Fruit fly (Drosophila melanogaster) whole organism, embryonic: ENCODE data around the gene haf.

Source experiments
- Adf1 ChIP-seq: fragments of 200-800 bp; sonication (Bioruptor generic); IDR thresholded peaks from 2 replicates; pipeline ENCODE4 v1.3.6; 2022; ENCODE audit warnings: missing biosample characterization, missing genetic modification characterization
- Atf3 ChIP-seq: fragments of 200-800 bp; sonication (Bioruptor generic); optimal IDR thresholded peaks from 3 replicates; lab custom pipeline; 2016; ENCODE audit warnings: missing biosample characterization, missing genetic modification characterization
- B-H1 ChIP-seq: fragments of 200-800 bp; sonication (Bioruptor generic); IDR thresholded peaks from 3 replicates; pipeline ENCODE4 v1.3.6; 2022; ENCODE audit warnings: missing biosample characterization, missing genetic modification characterization
- BEAF-32 ChIP-seq: fragments of 200-800 bp; sonication (Bioruptor generic); optimal IDR thresholded peaks from 3 replicates; lab custom pipeline; 2017; ENCODE audit warnings: missing biosample characterization, missing genetic modification characterization, mild to moderate bottlenecking, moderate library complexity, missing genetic modification reagents
- CG10147 ChIP-seq: fragments of 200-800 bp; sonication (Bioruptor generic); optimal IDR thresholded peaks from 2 replicates; lab custom pipeline; 2019; ENCODE audit warnings: missing biosample characterization, mild to moderate bottlenecking, missing genetic modification characterization, moderate library complexity
- CG10274 ChIP-seq: fragments of 200-800 bp; sonication (Bioruptor generic); optimal IDR thresholded peaks from 3 replicates; lab custom pipeline; 2017; ENCODE audit warnings: missing biosample characterization, mild to moderate bottlenecking, missing genetic modification characterization
- CG11560 ChIP-seq: fragments of 200-800 bp; sonication (Bioruptor generic); IDR thresholded peaks from 3 replicates; pipeline ENCODE4 v1.3.6; 2022; ENCODE audit warnings: missing biosample characterization, missing genetic modification characterization
- CG11695 ChIP-seq: fragments of 200-800 bp; sonication (Bioruptor generic); IDR thresholded peaks from 3 replicates; pipeline ENCODE4 v1.3.6; 2022; ENCODE audit warnings: missing biosample characterization, missing genetic modification characterization
- CG1233 ChIP-seq: fragments of 200-800 bp; sonication (Bioruptor generic); optimal IDR thresholded peaks from 4 replicates; lab custom pipeline; 2018; ENCODE audit warnings: missing biosample characterization, mild to moderate bottlenecking, missing genetic modification characterization
- CG12659 ChIP-seq: fragments of 200-800 bp; sonication (Bioruptor generic); optimal IDR thresholded peaks from 3 replicates; lab custom pipeline; 2017; ENCODE audit warnings: mild to moderate bottlenecking, missing biosample characterization, missing genetic modification reagents, missing genetic modification characterization
- CG2199 ChIP-seq: fragments of 200-800 bp; sonication (Bioruptor generic); IDR thresholded peaks from 3 replicates; pipeline ENCODE4 v1.3.6; 2022; ENCODE audit warnings: missing biosample characterization, missing genetic modification characterization
- CG43689 ChIP-seq: fragments of 200-800 bp; sonication (Bioruptor generic); IDR thresholded peaks from 2 replicates; pipeline ENCODE4 v1.3.6; 2022; ENCODE audit warnings: missing biosample characterization, missing genetic modification characterization
- CG6791 ChIP-seq: fragments of 200-800 bp; sonication (Bioruptor generic); IDR thresholded peaks from 3 replicates; pipeline ENCODE4 v1.3.6; 2022; ENCODE audit warnings: missing biosample characterization, missing genetic modification characterization; ENCODE audit not compliant: partially characterized antibody
- CG7745 ChIP-seq: fragments of 200-800 bp; sonication (Bioruptor generic); optimal IDR thresholded peaks from 2 replicates; lab custom pipeline; 2018; ENCODE audit warnings: missing biosample characterization, mild to moderate bottlenecking, missing genetic modification characterization, moderate library complexity
- CG7987 ChIP-seq: fragments of 200-800 bp; sonication (Bioruptor generic); optimal IDR thresholded peaks from 2 replicates; lab custom pipeline; 2018; ENCODE audit warnings: missing biosample characterization, mild to moderate bottlenecking, missing genetic modification characterization, moderate library complexity
- CG8281 ChIP-seq: fragments of 200-800 bp; sonication (Bioruptor generic); optimal IDR thresholded peaks from 2 replicates; lab custom pipeline; 2018; ENCODE audit warnings: missing biosample characterization, mild to moderate bottlenecking, missing genetic modification characterization, moderate library complexity
- Chrac-16 ChIP-seq: fragments of 200-800 bp; sonication (Bioruptor generic); optimal IDR thresholded peaks from 3 replicates; lab custom pipeline; 2016; ENCODE audit warnings: missing biosample characterization, missing genetic modification characterization
- Ets65A ChIP-seq: fragments of 200-800 bp; sonication (Bioruptor generic); peaks from one replicate; lab custom pipeline; 2016; ENCODE audit warnings: missing biosample characterization, missing genetic modification characterization
- Ets97D ChIP-seq: fragments of 200-800 bp; sonication (Bioruptor generic); optimal IDR thresholded peaks from 3 replicates; lab custom pipeline; 2016; ENCODE audit warnings: missing biosample characterization, missing genetic modification characterization
- H15 ChIP-seq: fragments of 200-800 bp; sonication (Bioruptor generic); IDR thresholded peaks from 3 replicates; pipeline ENCODE4 v1.3.6; 2022; ENCODE audit warnings: missing biosample characterization, missing genetic modification characterization
- HLHmδ ChIP-seq: fragments of 200-800 bp; sonication (Bioruptor generic); optimal IDR thresholded peaks from 2 replicates; lab custom pipeline; 2018; ENCODE audit warnings: missing biosample characterization, mild to moderate bottlenecking, missing genetic modification characterization, moderate library complexity
- Hey ChIP-seq: fragments of 200-800 bp; sonication (Bioruptor generic); optimal IDR thresholded peaks from 3 replicates; lab custom pipeline; 2018; ENCODE audit warnings: missing biosample characterization, mild to moderate bottlenecking, missing genetic modification characterization
- Jarid2 ChIP-seq: fragments of 200-800 bp; sonication (Bioruptor generic); optimal IDR thresholded peaks from 3 replicates; lab custom pipeline; 2017; ENCODE audit warnings: mild to moderate bottlenecking, missing biosample characterization, missing genetic modification reagents, missing genetic modification characterization
- Med ChIP-seq: fragments of 200-800 bp; sonication (Bioruptor generic); peaks from one replicate; lab custom pipeline; 2016; ENCODE audit warnings: missing biosample characterization, missing genetic modification characterization, mild to moderate bottlenecking, inconsistent platforms, moderate library complexity
- NC2α ChIP-seq: fragments of 200-800 bp; sonication (Bioruptor generic); optimal IDR thresholded peaks from 2 replicates; lab custom pipeline; 2016; ENCODE audit warnings: missing biosample characterization, missing genetic modification characterization
- Oli ChIP-seq: fragments of 200-800 bp; sonication (Bioruptor generic); optimal IDR thresholded peaks from 2 replicates; lab custom pipeline; 2018; ENCODE audit warnings: missing biosample characterization, mild to moderate bottlenecking, missing genetic modification characterization, moderate library complexity
- Taf1 ChIP-seq: fragments of 200-800 bp; sonication (Bioruptor generic); IDR thresholded peaks from 2 replicates; pipeline ENCODE4 v1.3.6; 2022; ENCODE audit warnings: missing biosample characterization, missing genetic modification characterization
- Vsx1 ChIP-seq: fragments of 200-800 bp; sonication (Bioruptor generic); optimal IDR thresholded peaks from 2 replicates; lab custom pipeline; 2017; ENCODE audit warnings: missing biosample characterization, mild to moderate bottlenecking, missing genetic modification characterization, missing genetic modification reagents
- amos ChIP-seq: fragments of 200-800 bp; sonication (Bioruptor generic); IDR thresholded peaks from 2 replicates; pipeline ENCODE4 v1.3.6; 2022; ENCODE audit warnings: missing biosample characterization, missing genetic modification characterization; ENCODE audit not compliant: partially characterized antibody
- crp ChIP-seq, 2 experiments: fragments of 200-800 bp; sonication (Bioruptor generic); optimal IDR thresholded peaks; 2 replicates in 1 of 2; 3 replicates in 1 of 2; lab custom pipeline; 2017; ENCODE audit warnings: missing biosample characterization in 2 of 2, missing genetic modification characterization in 2 of 2, mild to moderate bottlenecking in 1 of 2, moderate library complexity in 1 of 2
- disco-r ChIP-seq: fragments of 200-800 bp; sonication (Bioruptor generic); optimal IDR thresholded peaks from 2 replicates; lab custom pipeline; 2016; ENCODE audit warnings: missing biosample characterization, missing genetic modification characterization
- dm ChIP-seq: fragments of 200-800 bp; sonication (Bioruptor generic); optimal IDR thresholded peaks from 3 replicates; lab custom pipeline; 2016; ENCODE audit warnings: missing biosample characterization, missing genetic modification characterization
- dmrt99B ChIP-seq: fragments of 200-800 bp; sonication (Bioruptor generic); optimal IDR thresholded peaks from 2 replicates; lab custom pipeline; 2018; ENCODE audit warnings: missing biosample characterization, mild to moderate bottlenecking, missing genetic modification characterization, moderate library complexity
- dpn ChIP-seq, 2 experiments: fragments of 200-800 bp; sonication (Bioruptor generic); optimal IDR thresholded peaks; 3 replicates each; lab custom pipeline; 2016; ENCODE audit warnings: missing biosample characterization in 2 of 2, missing genetic modification characterization in 2 of 2
- emc ChIP-seq: fragments of 200-800 bp; sonication (Bioruptor generic); optimal IDR thresholded peaks from 2 replicates; lab custom pipeline; 2016; ENCODE audit warnings: missing biosample characterization, missing genetic modification characterization
- fd96Cb ChIP-seq: fragments of 200-800 bp; sonication (Bioruptor generic); optimal IDR thresholded peaks from 2 replicates; lab custom pipeline; 2018; ENCODE audit warnings: missing biosample characterization, mild to moderate bottlenecking, missing genetic modification characterization, moderate library complexity
- gcm2 ChIP-seq: fragments of 200-800 bp; sonication (Bioruptor generic); optimal IDR thresholded peaks from 2 replicates; lab custom pipeline; 2016; ENCODE audit warnings: missing biosample characterization, missing genetic modification characterization
- gem ChIP-seq: fragments of 200-800 bp; sonication (Bioruptor generic); optimal IDR thresholded peaks from 2 replicates; lab custom pipeline; 2019; ENCODE audit warnings: missing biosample characterization, mild to moderate bottlenecking, missing genetic modification characterization, moderate library complexity
- jigr1 ChIP-seq: fragments of 200-800 bp; sonication (Bioruptor generic); IDR thresholded peaks from 3 replicates; pipeline ENCODE4 v1.3.6; 2022; ENCODE audit warnings: missing biosample characterization, missing genetic modification characterization
- lmd ChIP-seq: fragments of 200-800 bp; sonication (Bioruptor generic); IDR thresholded peaks from 2 replicates; pipeline ENCODE4 v1.3.6; 2022; ENCODE audit warnings: missing biosample characterization, missing genetic modification characterization
- nerfin-2 ChIP-seq: fragments of 200-800 bp; sonication (Bioruptor generic); IDR thresholded peaks from 2 replicates; pipeline ENCODE4 v1.3.6; 2022; ENCODE audit warnings: missing biosample characterization, missing genetic modification characterization; ENCODE audit not compliant: partially characterized antibody
- org-1 ChIP-seq: fragments of 200-800 bp; sonication (Bioruptor generic); optimal IDR thresholded peaks from 2 replicates; lab custom pipeline; 2017; ENCODE audit warnings: missing biosample characterization, missing genetic modification characterization
- otp ChIP-seq: fragments of 200-800 bp; sonication (Bioruptor generic); IDR thresholded peaks from 3 replicates; pipeline ENCODE4, ENCODE4 v1.3.6; 2022; ENCODE audit warnings: missing biosample characterization, missing genetic modification characterization
- pfk ChIP-seq: fragments of 200-800 bp; sonication (Bioruptor generic); optimal IDR thresholded peaks from 2 replicates; lab custom pipeline; 2018; ENCODE audit warnings: missing biosample characterization, mild to moderate bottlenecking, missing genetic modification characterization, moderate library complexity
- psq ChIP-seq: fragments of 200-800 bp; sonication (Bioruptor generic); optimal IDR thresholded peaks from 2 replicates; lab custom pipeline; 2017; ENCODE audit warnings: missing biosample characterization, missing genetic modification characterization
- ro ChIP-seq: fragments of 200-800 bp; sonication (Bioruptor generic); IDR thresholded peaks from 2 replicates; pipeline ENCODE4 v1.3.6; 2022; ENCODE audit warnings: missing biosample characterization, missing genetic modification characterization
- row ChIP-seq: fragments of 200-800 bp; sonication (Bioruptor generic); IDR thresholded peaks from 3 replicates; pipeline ENCODE4 v1.3.6; 2022; ENCODE audit warnings: missing biosample characterization, missing genetic modification characterization
- sima ChIP-seq: fragments of 200-800 bp; sonication (Bioruptor generic); optimal IDR thresholded peaks from 2 replicates; lab custom pipeline; 2016; ENCODE audit warnings: missing biosample characterization, missing genetic modification characterization
- tin ChIP-seq: fragments of 200-800 bp; sonication (Bioruptor generic); optimal IDR thresholded peaks from 3 replicates; lab custom pipeline; 2016; ENCODE audit warnings: missing biosample characterization, missing genetic modification characterization
- trem ChIP-seq: fragments of 200-800 bp; optimal IDR thresholded peaks from 3 replicates; lab custom pipeline; 2019; ENCODE audit warnings: missing biosample characterization, mild to moderate bottlenecking, missing genetic modification characterization, moderate library complexity
- twi ChIP-seq: fragments of 200-800 bp; optimal IDR thresholded peaks from 2 replicates; lab custom pipeline; 2019; ENCODE audit warnings: missing biosample characterization, mild to moderate bottlenecking, missing genetic modification characterization, moderate library complexity

haf gene

dm6 chr2L:1620797-1621196 lies 65.9 kb downstream of the haf start (continued):
- TF ChIP-seq otp: peak; percentile 73; the same call in 1 of the 3 replicates
- peak; percentile 69 for TF ChIP-seq Oli (tag; lab: Kevin White, UChicago)
- TF ChIP-seq Hey (tag; lab: Kevin White, UChicago): no peak
- TF ChIP-seq CG6791 (GFP tag; lab: Robert Waterston, UW): no peak
- TF ChIP-seq CG8281: no peak
- TF ChIP-seq CG7745 (tag; lab: Kevin White, UChicago): no peak
- TF ChIP-seq pfk (GFP tag; lab: Kevin White, UChicago): no peak
- peak; percentile 80 for TF ChIP-seq dmrt99B (tag; lab: Kevin White, UChicago)
- peak; percentile 59 for TF ChIP-seq Chrac-16 (GFP tag; lab: Kevin White, UChicago)
- peak; percentile 32 for TF ChIP-seq CG1233 (GFP tag; lab: Kevin White, UChicago)
- TF ChIP-seq CG10147 (GFP tag; lab: Kevin White, UChicago): peak; percentile 75
- peak; percentile 71 for TF ChIP-seq CG12659
- TF ChIP-seq gcm2 (GFP tag; lab: Kevin White, UChicago): no peak
- TF ChIP-seq Adf1: peak; percentile 30; the same call in 1 of the 2 replicates
- no peak for TF ChIP-seq trem (tag; lab: Kevin White, UChicago)
- TF ChIP-seq dpn (GFP tag; optimal IDR thresholded peaks at IDR 0.05; lab: Kevin White, UChicago): peak; percentile 60 to 62
- TF ChIP-seq crp (GFP tag; optimal IDR thresholded peaks at IDR 0.05; lab: Kevin White, UChicago): peak in 1 of 2 experiments; percentile 2
- peak; percentile 55 for TF ChIP-seq tin
- TF ChIP-seq CG11695 (GFP tag; lab: Robert Waterston, UW): peak; percentile 66; the same call in 2 of the 3 replicates
- TF ChIP-seq org-1 (GFP tag; lab: Kevin White, UChicago): peak; percentile 71
- TF ChIP-seq B-H1 (GFP tag; lab: Robert Waterston, UW): peak; percentile 54; the same call in 2 of the 3 replicates
- TF ChIP-seq jigr1 (GFP tag; lab: Robert Waterston, UW): no peak
- TF ChIP-seq CG10274 (GFP tag; lab: Kevin White, UChicago): peak; percentile 1
- TF ChIP-seq CG2199 (GFP tag; lab: Robert Waterston, UW): no peak
- TF ChIP-seq Jarid2 (GFP tag; lab: Kevin White, UChicago): no peak
- no peak for TF ChIP-seq CG7987 (GFP tag; lab: Kevin White, UChicago)
- TF ChIP-seq CG11560 (tag; lab: Robert Waterston, UW): peak; percentile 40; the same call in 1 of the 3 replicates
- TF ChIP-seq Vsx1 (GFP tag; lab: Kevin White, UChicago): no peak
- TF ChIP-seq Med: peak; percentile 91
- no peak for TF ChIP-seq Ets97D (GFP tag; lab: Kevin White, UChicago)
- no peak for TF ChIP-seq twi (tag; lab: Kevin White, UChicago)
- no peak for TF ChIP-seq psq (GFP tag; lab: Kevin White, UChicago)
- no peak for TF ChIP-seq ro
- peak; percentile 54 for TF ChIP-seq fd96Cb (tag; lab: Kevin White, UChicago)
- TF ChIP-seq BEAF-32: no peak
- TF ChIP-seq emc: no peak
- peak; percentile 85 for TF ChIP-seq row (GFP tag; lab: Robert Waterston, UW)
- TF ChIP-seq NC2α (GFP tag; lab: Kevin White, UChicago): no peak
- no peak for TF ChIP-seq HLHmδ
- TF ChIP-seq dm (GFP tag; lab: Kevin White, UChicago): no peak
- no peak; the same call in 2 of the 3 replicates for TF ChIP-seq H15 (GFP tag; lab: Robert Waterston, UW)
- TF ChIP-seq CG43689: no peak
- peak; percentile 52 for TF ChIP-seq Atf3
- peak; percentile 93 for TF ChIP-seq Ets65A (GFP tag; lab: Kevin White, UChicago)
- peak; percentile 63 for TF ChIP-seq Taf1
- TF ChIP-seq amos (GFP tag; lab: Robert Waterston, UW): no peak
- no peak for TF ChIP-seq sima
- peak; percentile 73 for TF ChIP-seq lmd (GFP tag; lab: Robert Waterston, UW)
- peak; percentile 80 for TF ChIP-seq gem (tag; lab: Kevin White, UChicago)
- TF ChIP-seq nerfin-2 (GFP tag; lab: Robert Waterston, UW): no peak
- TF ChIP-seq disco-r: peak; percentile 6
